Comparison of ENCODE assay signal across 2 worm cellular contexts in the genomic region with DNA sequence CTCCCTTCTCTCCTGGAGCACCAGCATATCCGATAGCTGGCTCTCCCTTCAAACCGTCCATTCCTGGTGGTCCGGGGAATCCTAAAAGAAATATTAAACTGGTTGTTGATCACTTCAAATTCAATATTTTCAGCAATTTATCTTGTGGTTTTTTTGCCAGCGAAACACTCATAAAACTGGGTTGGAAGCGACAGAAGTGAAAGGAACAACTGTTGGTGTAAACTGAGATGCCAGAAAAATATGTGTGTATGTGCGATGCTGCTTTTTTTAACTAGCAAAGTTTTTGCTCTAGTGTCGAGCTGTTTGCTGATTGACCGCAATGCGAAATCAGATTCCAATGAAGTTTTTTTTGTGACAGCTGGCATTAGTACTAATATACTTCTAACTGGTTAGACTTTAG.
TF ChIP-seq lines count a peak whose summit lies in the region.

No protein-coding gene starts in this region.

TF ChIP-seq in whole organism, L1 larva, 84 proteins besides CTCF, POLR2A, EP300 and RAD21:
- no peak for TF ChIP-seq hlh-4 (tag; optimal IDR thresholded peaks at IDR 0.05; lab: Kevin White, UChicago)
- peak; percentile 56 for TF ChIP-seq pag-3 (tag; optimal IDR thresholded peaks at IDR 0.05; lab: Kevin White, UChicago; ENCODE audit: borderline replicate concordance, insufficient read depth)
- no peak for TF ChIP-seq xbp-1 (tag; optimal IDR thresholded peaks at IDR 0.05; lab: Kevin White, UChicago)
- TF ChIP-seq elt-2 (tag; optimal IDR thresholded peaks at IDR 0.05; lab: Kevin White, UChicago): no peak
- peak; percentile 56 for TF ChIP-seq rnt-1 (tag; optimal IDR thresholded peaks at IDR 0.05; lab: Kevin White, UChicago)
- TF ChIP-seq nhr-28 (tag; optimal IDR thresholded peaks at IDR 0.05; lab: Kevin White, UChicago): no peak
- TF ChIP-seq lin-14 (GFP tag; optimal IDR thresholded peaks at IDR 0.05; lab: Kevin White, UChicago): peak; percentile 12
- TF ChIP-seq vab-15 (tag; optimal IDR thresholded peaks at IDR 0.05; lab: Kevin White, UChicago): no peak
- no peak for TF ChIP-seq tlp-1 (tag; optimal IDR thresholded peaks at IDR 0.05; lab: Kevin White, UChicago)
- TF ChIP-seq ztf-11 (tag; optimal IDR thresholded peaks at IDR 0.05; lab: Kevin White, UChicago): no peak
- TF ChIP-seq zip-4 (GFP tag; optimal IDR thresholded peaks at IDR 0.05; lab: Kevin White, UChicago): no peak
- no peak for TF ChIP-seq skn-1 (tag; optimal IDR thresholded peaks at IDR 0.05; lab: Kevin White, UChicago)
- peak; percentile 20 for TF ChIP-seq nhr-85 (tag; lab: Kevin White, UChicago)
- no peak for TF ChIP-seq efl-3 (GFP tag; optimal IDR thresholded peaks at IDR 0.05; lab: Kevin White, UChicago)
- no peak for TF ChIP-seq lir-3 (tag; optimal IDR thresholded peaks at IDR 0.05; lab: Kevin White, UChicago; ENCODE audit: poor library complexity)
- TF ChIP-seq mef-2 (tag; optimal IDR thresholded peaks at IDR 0.05; lab: Kevin White, UChicago): no peak
TF ChIP-seq in whole organism, L1 larva: peak in this region for 4.

TF ChIP-seq in whole organism, mixed stage, embryonic, 35 proteins besides CTCF, POLR2A, EP300 and RAD21:
- TF ChIP-seq hlh-1 (tag; optimal IDR thresholded peaks at IDR 0.05; lab: Kevin White, UChicago): peak; percentile 47
- TF ChIP-seq M03D4.4 (tag; optimal IDR thresholded peaks at IDR 0.05; lab: Kevin White, UChicago): no peak
